Worm (Caenorhabditis elegans): ENCODE measurements around the gene gldi-3.

DNA sequence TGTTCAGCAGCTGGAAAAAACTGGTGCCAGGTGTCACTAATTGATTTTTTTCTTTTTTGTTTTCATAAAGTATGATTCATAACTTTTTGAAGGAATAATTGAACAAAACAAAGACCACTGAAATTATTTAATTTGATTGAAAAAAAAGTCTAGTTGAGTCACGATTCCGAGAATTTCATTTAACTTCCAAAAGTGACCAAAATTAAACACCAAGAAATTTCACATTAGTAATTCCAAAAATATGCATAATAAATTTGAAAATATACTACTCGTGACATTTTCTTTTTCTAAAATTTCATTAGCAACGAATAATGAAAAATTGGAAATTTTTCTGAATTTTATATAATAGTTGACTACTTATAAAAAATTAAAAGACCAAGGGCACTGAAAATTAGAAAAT, 2.2 kb upstream of the gldi-3 start:
- TF ChIP-seq hmbx-1 (tag; optimal IDR thresholded peaks at IDR 0.05) (no peak), flt-1 (GFP tag; IDR thresholded peaks at IDR 0.05) (no peak), ama-1 (optimal IDR thresholded peaks at IDR 0.05) (no peak), B0310.2 (tag; optimal IDR thresholded peaks at IDR 0.05) (no peak), hnd-1 (tag; optimal IDR thresholded peaks at IDR 0.05) (no peak), ceh-13 (GFP tag; optimal IDR thresholded peaks at IDR 0.05) (no peak), ceh-36 (tag; optimal IDR thresholded peaks at IDR 0.05) (no peak), hmg-4 (GFP tag; optimal IDR thresholded peaks at IDR 0.05) (no peak), F13C5.2 (tag; optimal IDR thresholded peaks at IDR 0.05) (no peak), aly-1 (tag; optimal IDR thresholded peaks at IDR 0.05) (no peak)

Measured in whole organism, early embryonic.